Worm (Caenorhabditis elegans) whole organism, L4 larva: ENCODE measurements around the gene F58A4.2.

Source experiments
- R02D3.7 ChIP-seq: fragments of 150-350 bp; sonication (generic microtip); optimal IDR thresholded peaks from 3 replicates; lab custom pipeline; 2014; ENCODE audit warnings: missing biosample characterization, missing genetic modification characterization
- dmd-8 ChIP-seq: fragments of 200-800 bp; sonication (Bioruptor generic); IDR thresholded peaks from 2 replicates; pipeline ENCODE4 v1.3.6; 2022; ENCODE audit warnings: missing genetic modification characterization, missing compliant biosample characterization
- mxl-3 ChIP-seq: fragments of 200-800 bp; sonication (Bioruptor generic); optimal IDR thresholded peaks from 2 replicates; lab custom pipeline; 2018; ENCODE audit warnings: mild to moderate bottlenecking, missing genetic modification characterization, missing compliant biosample characterization
- ztf-11 ChIP-seq: fragments of 150-350 bp; optimal IDR thresholded peaks from 2 replicates; lab custom pipeline; 2014; ENCODE audit warnings: missing biosample characterization, missing genetic modification characterization

- TF ChIP-seq ztf-11 (no peak), dmd-8 (GFP tag; lab: Robert Waterston, UW) (no peak), mxl-3 (GFP tag; lab: Kevin White, UChicago) (no peak), R02D3.7 (tag; lab: Kevin White, UChicago) (no peak)
Observed at ce11 chrIII:9614211-9614610, 13.7 kb upstream of the F58A4.2 start, which contains the start of the genes pri-1 and F58A4.6.
